Fruit fly (Drosophila melanogaster) whole organism, embryonic: ENCODE data around the gene trx.

Source experiments
- D19B ChIP-seq: fragments of 200-800 bp; sonication (Bioruptor generic); optimal IDR thresholded peaks from 2 replicates; lab custom pipeline; 2017; ENCODE audit warnings: missing biosample characterization, mild to moderate bottlenecking, missing genetic modification characterization
- lov ChIP-seq, 2 experiments: fragments of 200-800 bp in 1 of 2; fragments of >200 bp in 1 of 2; sonication (Bioruptor generic) in 1 of 2; IDR thresholded peaks in 1 of 2; optimal IDR thresholded peaks in 1 of 2; 2 replicates in 1 of 2; 3 replicates in 1 of 2; pipeline versions ENCODE4 v1.3.6 to Lab custom; 2017 to 2022; ENCODE audit warnings: missing biosample characterization in 1 of 2, missing genetic modification characterization in 1 of 2
- ttk ChIP-seq: fragments of 200-800 bp; sonication (Bioruptor generic); IDR thresholded peaks from 2 replicates; pipeline ENCODE4 v2.1.2; 2022; ENCODE audit warnings: missing biosample characterization, missing genetic modification characterization

DNA sequence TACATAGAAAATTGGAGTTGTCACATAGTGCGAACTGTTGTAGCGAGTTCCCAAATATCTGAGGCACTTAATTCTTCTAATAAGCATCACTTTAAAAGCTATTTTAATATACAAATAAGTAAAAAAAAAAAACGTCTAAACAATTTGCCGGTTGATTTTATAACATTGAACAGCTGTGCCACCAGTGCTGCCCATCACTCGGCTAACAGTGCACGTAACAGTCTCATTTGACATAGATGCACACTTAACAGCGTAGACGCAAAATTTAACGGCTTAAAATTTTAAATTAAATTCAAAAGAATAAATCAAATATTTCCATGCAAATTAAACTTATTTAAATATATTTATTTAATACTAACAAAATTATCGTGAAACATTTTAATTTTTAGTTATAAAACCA lies 26.9 kb downstream of the trx start, which contains the start of gene MetRS-m:
- no peak for TF ChIP-seq lov (optimal IDR thresholded peaks at IDR 0.05; lab: Kevin White, UChicago)
- TF ChIP-seq lov (GFP tag; IDR thresholded peaks at IDR 0.05; lab: Robert Waterston, UW): no peak
- TF ChIP-seq ttk (GFP tag; lab: Robert Waterston, UW): no peak
- no peak for TF ChIP-seq D19B (GFP tag; lab: Kevin White, UChicago)
